Fruit fly (Drosophila melanogaster) whole organism, embryonic: ENCODE results near the gene CG45078.

Source experiments
- BEAF-32 ChIP-seq: fragments of 200-800 bp; sonication (Bioruptor generic); optimal IDR thresholded peaks from 3 replicates; lab custom pipeline; 2017; ENCODE audit warnings: missing biosample characterization, missing genetic modification characterization, mild to moderate bottlenecking, moderate library complexity, missing genetic modification reagents
- Bgb ChIP-seq: fragments of 200-800 bp; sonication (Bioruptor generic); IDR thresholded peaks from 2 replicates; pipeline ENCODE4 v1.3.6; 2022; ENCODE audit warnings: missing biosample characterization, missing genetic modification characterization; ENCODE audit not compliant: partially characterized antibody
- CG10267 ChIP-seq: fragments of 200-800 bp; sonication (Bioruptor generic); optimal IDR thresholded peaks from 2 replicates; lab custom pipeline; 2018; ENCODE audit warnings: missing biosample characterization, mild to moderate bottlenecking, missing genetic modification characterization, moderate library complexity
- CG10321 ChIP-seq: fragments of 200-800 bp; sonication (Bioruptor generic); IDR thresholded peaks from 2 replicates; pipeline ENCODE4 v1.3.6; 2022; ENCODE audit warnings: missing biosample characterization, missing genetic modification characterization
- CG10543 ChIP-seq: fragments of 200-800 bp; sonication (Bioruptor generic); optimal IDR thresholded peaks from 3 replicates; lab custom pipeline; 2017; ENCODE audit warnings: missing biosample characterization, mild to moderate bottlenecking, missing genetic modification characterization, moderate library complexity
- CG12299 ChIP-seq: fragments of 200-800 bp; sonication (Bioruptor generic); optimal IDR thresholded peaks from 2 replicates; lab custom pipeline; 2018; ENCODE audit warnings: missing biosample characterization, mild to moderate bottlenecking, missing genetic modification characterization
- CG13123 ChIP-seq: fragments of 200-800 bp; sonication (Bioruptor generic); optimal IDR thresholded peaks from 2 replicates; lab custom pipeline; 2016; ENCODE audit warnings: missing biosample characterization, missing genetic modification characterization
- CG13424 ChIP-seq: fragments of 200-800 bp; sonication (Bioruptor generic); optimal IDR thresholded peaks from 2 replicates; lab custom pipeline; 2019; ENCODE audit warnings: missing biosample characterization, mild to moderate bottlenecking, missing genetic modification characterization, moderate library complexity
- CG14441 ChIP-seq: fragments of 200-800 bp; sonication (Bioruptor generic); IDR thresholded peaks from 2 replicates; pipeline ENCODE4 v1.3.6; 2022; ENCODE audit warnings: missing biosample characterization, missing genetic modification characterization
- CG17385 ChIP-seq: fragments of 200-800 bp; sonication (Bioruptor generic); optimal IDR thresholded peaks from 3 replicates; lab custom pipeline; 2018; ENCODE audit warnings: missing biosample characterization, mild to moderate bottlenecking, missing genetic modification characterization
- CG18476 ChIP-seq: fragments of 200-800 bp; sonication (Bioruptor generic); optimal IDR thresholded peaks from 2 replicates; lab custom pipeline; 2016; ENCODE audit warnings: missing biosample characterization, mild to moderate bottlenecking, missing genetic modification characterization
- CG31224 ChIP-seq: fragments of 200-800 bp; sonication (Bioruptor generic); IDR thresholded peaks from 2 replicates; pipeline ENCODE4 v1.3.6; 2022; ENCODE audit warnings: missing biosample characterization, missing genetic modification characterization
- CG34422 ChIP-seq: fragments of 200-800 bp; sonication (Bioruptor generic); IDR thresholded peaks from 3 replicates; pipeline ENCODE4 v1.3.6; 2022; ENCODE audit warnings: missing biosample characterization, missing genetic modification characterization
- CG4360 ChIP-seq: fragments of 200-800 bp; sonication (Bioruptor generic); IDR thresholded peaks from 2 replicates; pipeline ENCODE4 v1.3.6; 2022; ENCODE audit warnings: missing biosample characterization, missing genetic modification characterization
- CG4617 ChIP-seq: fragments of 200-800 bp; sonication (Bioruptor generic); optimal IDR thresholded peaks from 3 replicates; lab custom pipeline; 2016; ENCODE audit warnings: missing biosample characterization, missing genetic modification characterization, borderline replicate concordance
- CG8944 ChIP-seq: fragments of 200-800 bp; sonication (Bioruptor generic); optimal IDR thresholded peaks from 3 replicates; lab custom pipeline; 2016; ENCODE audit warnings: missing biosample characterization, missing genetic modification characterization
- CG9797 ChIP-seq: fragments of 200-800 bp; sonication (Bioruptor generic); optimal IDR thresholded peaks from 3 replicates; lab custom pipeline; 2018; ENCODE audit warnings: missing biosample characterization, mild to moderate bottlenecking, missing genetic modification characterization
- Dbx ChIP-seq: fragments of 200-800 bp; sonication (Bioruptor generic); IDR thresholded peaks from 3 replicates; pipeline ENCODE4 v1.3.6; 2022; ENCODE audit warnings: missing biosample characterization, missing genetic modification characterization
- Doc3 ChIP-seq: fragments of 200-800 bp; sonication (Bioruptor generic); IDR thresholded peaks from 3 replicates; pipeline ENCODE4 v1.3.6; 2022; ENCODE audit warnings: missing biosample characterization, missing genetic modification characterization; ENCODE audit not compliant: partially characterized antibody
- Dp ChIP-seq: fragments of 200-800 bp; sonication (Bioruptor generic); optimal IDR thresholded peaks from 2 replicates; lab custom pipeline; 2018; ENCODE audit warnings: missing biosample characterization, mild to moderate bottlenecking, missing genetic modification characterization, moderate library complexity
- E2f2 ChIP-seq: fragments of 200-800 bp; sonication (Bioruptor generic); IDR thresholded peaks from 2 replicates; pipeline ENCODE4 v1.3.6; 2022; ENCODE audit warnings: missing biosample characterization, missing genetic modification characterization
- Hr78 ChIP-seq, 2 experiments: fragments of 200-800 bp in 1 of 2; fragments of >200 bp in 1 of 2; sonication (Bioruptor generic) in 1 of 2; optimal IDR thresholded peaks; 2 replicates each; lab custom pipeline; 2017 to 2019; ENCODE audit warnings: missing biosample characterization in 2 of 2, missing genetic modification characterization in 2 of 2, mild to moderate bottlenecking in 1 of 2, moderate library complexity in 1 of 2
- MBD-R2 ChIP-seq: fragments of 200-800 bp; sonication (Bioruptor generic); IDR thresholded peaks from 2 replicates; pipeline ENCODE4 v1.3.6; 2022; ENCODE audit warnings: missing biosample characterization, missing genetic modification characterization
- MESR4 ChIP-seq: fragments of 200-800 bp; sonication (Bioruptor generic); optimal IDR thresholded peaks from 2 replicates; lab custom pipeline; 2018; ENCODE audit warnings: missing biosample characterization, mild to moderate bottlenecking, missing genetic modification characterization, moderate library complexity
- NC2β ChIP-seq: fragments of 200-800 bp; sonication (Bioruptor generic); optimal IDR thresholded peaks from 2 replicates; lab custom pipeline; 2016; ENCODE audit warnings: missing biosample characterization, missing genetic modification characterization
- PHDP ChIP-seq: fragments of 200-800 bp; sonication (Bioruptor generic); optimal IDR thresholded peaks from 3 replicates; lab custom pipeline; 2018; ENCODE audit warnings: missing biosample characterization, mild to moderate bottlenecking, missing genetic modification characterization, moderate library complexity
- Pdp1 ChIP-seq, 2 experiments: fragments of 200-800 bp; sonication (Bioruptor generic); optimal IDR thresholded peaks; 3 replicates each; lab custom pipeline; 2016; ENCODE audit warnings: missing biosample characterization in 2 of 2, missing genetic modification characterization in 2 of 2, mild to moderate bottlenecking in 1 of 2, moderate library complexity in 1 of 2
- Poxn ChIP-seq: fragments of 200-800 bp; sonication (Bioruptor generic); IDR thresholded peaks from 2 replicates; pipeline ENCODE4 v1.3.6; 2022; ENCODE audit warnings: missing biosample characterization, missing genetic modification characterization
- Spps ChIP-seq: fragments of 200-800 bp; sonication (Bioruptor generic); optimal IDR thresholded peaks from 2 replicates; lab custom pipeline; 2018; ENCODE audit warnings: missing biosample characterization, mild to moderate bottlenecking, missing genetic modification characterization
- Xbp1 ChIP-seq: fragments of 200-800 bp; sonication (Bioruptor generic); optimal IDR thresholded peaks from 3 replicates; lab custom pipeline; 2016; ENCODE audit warnings: missing biosample characterization, mild to moderate bottlenecking, missing genetic modification characterization
- ara ChIP-seq: fragments of 200-800 bp; sonication (Bioruptor generic); IDR thresholded peaks from 2 replicates; pipeline ENCODE4 v1.3.6; 2022; ENCODE audit warnings: missing biosample characterization, missing genetic modification characterization
- dysf ChIP-seq: fragments of 200-800 bp; sonication (Bioruptor generic); IDR thresholded peaks from 3 replicates; pipeline ENCODE4 v1.3.6; 2022; ENCODE audit warnings: missing biosample characterization, missing genetic modification characterization
- exex ChIP-seq: fragments of 200-800 bp; sonication (Bioruptor generic); optimal IDR thresholded peaks from 4 replicates; lab custom pipeline; 2018; ENCODE audit warnings: missing biosample characterization, mild to moderate bottlenecking, missing genetic modification characterization, moderate library complexity
- fru ChIP-seq: fragments of >200 bp; optimal IDR thresholded peaks from 2 replicates; lab custom pipeline; 2017
- gfzf ChIP-seq: fragments of 200-800 bp; sonication (Bioruptor generic); optimal IDR thresholded peaks from 2 replicates; lab custom pipeline; 2016; ENCODE audit warnings: missing biosample characterization, mild to moderate bottlenecking, missing genetic modification characterization, moderate library complexity
- her ChIP-seq: fragments of 200-800 bp; sonication (Bioruptor generic); optimal IDR thresholded peaks from 2 replicates; lab custom pipeline; 2016; ENCODE audit warnings: missing biosample characterization, missing genetic modification characterization
- hkb ChIP-seq, 2 experiments: fragments of 200-800 bp in 1 of 2; fragments of >200 bp in 1 of 2; sonication (Bioruptor generic) in 1 of 2; IDR thresholded peaks in 1 of 2; optimal IDR thresholded peaks in 1 of 2; 2 replicates each; pipeline versions ENCODE4 v1.3.6 to Lab custom; 2017 to 2022; ENCODE audit warnings: missing biosample characterization in 1 of 2, missing genetic modification characterization in 1 of 2
- jing ChIP-seq: fragments of 200-800 bp; sonication (Bioruptor generic); optimal IDR thresholded peaks from 2 replicates; lab custom pipeline; 2018; ENCODE audit warnings: missing biosample characterization, mild to moderate bottlenecking, missing genetic modification characterization
- kah ChIP-seq: fragments of 200-800 bp; sonication (Bioruptor generic); optimal IDR thresholded peaks from 2 replicates; lab custom pipeline; 2018; ENCODE audit warnings: missing biosample characterization, mild to moderate bottlenecking, missing genetic modification characterization
- ken ChIP-seq: fragments of 200-800 bp; sonication (Bioruptor generic); IDR thresholded peaks from 3 replicates; pipeline ENCODE4 v1.3.6; 2022; ENCODE audit warnings: missing biosample characterization, missing genetic modification characterization
- lbe ChIP-seq: fragments of 200-800 bp; sonication (Bioruptor generic); optimal IDR thresholded peaks from 2 replicates; lab custom pipeline; 2016; ENCODE audit warnings: missing biosample characterization, mild to moderate bottlenecking, missing genetic modification characterization
- lmd ChIP-seq: fragments of 200-800 bp; sonication (Bioruptor generic); IDR thresholded peaks from 2 replicates; pipeline ENCODE4 v1.3.6; 2022; ENCODE audit warnings: missing biosample characterization, missing genetic modification characterization
- phol ChIP-seq: fragments of 200-800 bp; sonication (Bioruptor generic); optimal IDR thresholded peaks from 3 replicates; lab custom pipeline; 2018; ENCODE audit warnings: missing biosample characterization, mild to moderate bottlenecking, missing genetic modification characterization, moderate library complexity
- pzg ChIP-seq: fragments of 200-800 bp; sonication (Bioruptor generic); optimal IDR thresholded peaks from 3 replicates; lab custom pipeline; 2018; ENCODE audit warnings: missing biosample characterization, mild to moderate bottlenecking, missing genetic modification characterization, moderate library complexity
- run ChIP-seq: fragments of 200-800 bp; sonication (Bioruptor generic); optimal IDR thresholded peaks from 3 replicates; lab custom pipeline; 2018; ENCODE audit warnings: missing biosample characterization, mild to moderate bottlenecking, missing genetic modification characterization
- ssp ChIP-seq: fragments of 200-800 bp; sonication (Bioruptor generic); IDR thresholded peaks from 2 replicates; pipeline ENCODE4 v1.3.6; 2022; ENCODE audit warnings: missing biosample characterization, missing genetic modification characterization
- trem ChIP-seq: fragments of 200-800 bp; optimal IDR thresholded peaks from 3 replicates; lab custom pipeline; 2019; ENCODE audit warnings: missing biosample characterization, mild to moderate bottlenecking, missing genetic modification characterization, moderate library complexity
- ttk ChIP-seq: fragments of 200-800 bp; sonication (Bioruptor generic); IDR thresholded peaks from 2 replicates; pipeline ENCODE4 v2.1.2; 2022; ENCODE audit warnings: missing biosample characterization, missing genetic modification characterization
- vnd ChIP-seq: fragments of 200-800 bp; sonication (Bioruptor generic); IDR thresholded peaks from 3 replicates; pipeline ENCODE4 v1.3.6; 2022; ENCODE audit warnings: missing biosample characterization, missing genetic modification characterization; ENCODE audit not compliant: partially characterized antibody

CG45078 gene

dm6 chr3R:10775246-10775645 lies 1.9 kb downstream of the CG45078 start (continued):
- TF ChIP-seq lmd (GFP tag; lab: Robert Waterston, UW) (peak; percentile 27; the same call in 1 of the 2 replicates), CG13424 (peak; percentile 1), ttk (GFP tag; lab: Robert Waterston, UW) (0 out of 2 replicates have a peak, but pooled peaks have one; percentile 19), CG17385 (GFP tag; lab: Kevin White, UChicago) (no peak), PHDP (peak; percentile 45)

- TF ChIP-seq run (tag; lab: Kevin White, UChicago), result no peak
- peak; percentile 97 for TF ChIP-seq CG4360 (GFP tag; lab: Robert Waterston, UW)
- TF ChIP-seq CG10321 (GFP tag; lab: Robert Waterston, UW), result no peak
- peak; percentile 16 for TF ChIP-seq BEAF-32 (GFP tag; lab: Kevin White, UChicago)
- TF ChIP-seq Dbx (GFP tag; lab: Robert Waterston, UW), result 0 out of 3 replicates have a peak, but pooled peaks have one; percentile 13
- TF ChIP-seq CG9797 (GFP tag; lab: Kevin White, UChicago), result peak; percentile 62
- peak; percentile 90 for TF ChIP-seq E2f2 (GFP tag; lab: Robert Waterston, UW)
- TF ChIP-seq her, result no peak
- no peak for TF ChIP-seq CG18476 (GFP tag; lab: Kevin White, UChicago)
- TF ChIP-seq Dp (GFP tag; lab: Kevin White, UChicago), result peak; percentile 87
- no peak for TF ChIP-seq exex
- TF ChIP-seq jing, result no peak
- TF ChIP-seq CG4617 (GFP tag; lab: Kevin White, UChicago), result peak; percentile 62
- TF ChIP-seq ken, result no peak
- no peak for TF ChIP-seq CG13123 (GFP tag; lab: Kevin White, UChicago)
- peak; percentile 22 for TF ChIP-seq trem (tag; lab: Kevin White, UChicago)
- TF ChIP-seq MESR4, result peak; percentile 62
- TF ChIP-seq CG8944 (GFP tag; lab: Kevin White, UChicago), result no peak
- peak; percentile 50 for TF ChIP-seq pzg
- peak; percentile 7 for TF ChIP-seq CG10267 (tag; lab: Kevin White, UChicago)
- peak; percentile 67 for TF ChIP-seq MBD-R2 (GFP tag; lab: Robert Waterston, UW)
- no peak for TF ChIP-seq vnd (GFP tag; lab: Robert Waterston, UW)
- TF ChIP-seq CG12299 (tag; lab: Kevin White, UChicago), result no peak
- no peak for TF ChIP-seq lbe
- TF ChIP-seq CG10543 (GFP tag; lab: Kevin White, UChicago), result no peak
- TF ChIP-seq gfzf (GFP tag; lab: Kevin White, UChicago), result peak; percentile 85
Observed at dm6 chr3R:10767526-10767925, 9.6 kb downstream of the CG45078 start, which contains the start of gene TfIIFbeta. TSS of gene TfIIFbeta (minus strand) at chr3R:10767804.

- peak; percentile 24 for TF ChIP-seq Xbp1 (GFP tag; lab: Kevin White, UChicago)
- TF ChIP-seq ara (GFP tag; lab: Robert Waterston, UW), result 0 out of 2 replicates have a peak, but pooled peaks have one; percentile 36
- no peak for TF ChIP-seq ssp (GFP tag; lab: Robert Waterston, UW)
- TF ChIP-seq hkb (optimal IDR thresholded peaks at IDR 0.05; lab: Kevin White, UChicago), result no peak
- peak; percentile 51; the same call in 1 of the 2 replicates for TF ChIP-seq hkb (GFP tag; IDR thresholded peaks at IDR 0.05; lab: Robert Waterston, UW)
- TF ChIP-seq CG31224 (GFP tag; lab: Robert Waterston, UW), result no peak
- 0 out of 2 replicates have a peak, but pooled peaks have one; percentile 20 for TF ChIP-seq CG14441 (GFP tag; lab: Robert Waterston, UW)
- TF ChIP-seq NC2β (GFP tag; lab: Kevin White, UChicago), result no peak
- TF ChIP-seq kah (GFP tag; lab: Kevin White, UChicago), result no peak
- TF ChIP-seq Pdp1 (GFP tag; optimal IDR thresholded peaks at IDR 0.05; lab: Kevin White, UChicago), result peak; percentile 3 to 94
- no peak for TF ChIP-seq fru
- TF ChIP-seq Doc3 (GFP tag; lab: Robert Waterston, UW), result no peak
- TF ChIP-seq Bgb (GFP tag; lab: Robert Waterston, UW), result no peak
- peak; percentile 25; the same call in 1 of the 3 replicates for TF ChIP-seq dysf (GFP tag; lab: Robert Waterston, UW)
- TF ChIP-seq phol (tag; lab: Kevin White, UChicago), result no peak
- peak; percentile 41; the same call in 1 of the 3 replicates for TF ChIP-seq CG34422 (GFP tag; lab: Robert Waterston, UW)
- TF ChIP-seq Spps (tag; lab: Kevin White, UChicago), result no peak
- TF ChIP-seq Hr78 (GFP tag; optimal IDR thresholded peaks at IDR 0.05; lab: Kevin White, UChicago), result no peak
- no peak for TF ChIP-seq Poxn (GFP tag; lab: Robert Waterston, UW)
Observed at dm6 chr3R:10761980-10762379, 15.2 kb downstream of the CG45078 start.
